Worm (Caenorhabditis elegans): Measurements from ENCODE around the gene Y39G8B.7.
A peak's percentile ranks its signal among the peaks of the same experiment; 100 is the strongest.

The Y39G8B.7 gene

DNA sequence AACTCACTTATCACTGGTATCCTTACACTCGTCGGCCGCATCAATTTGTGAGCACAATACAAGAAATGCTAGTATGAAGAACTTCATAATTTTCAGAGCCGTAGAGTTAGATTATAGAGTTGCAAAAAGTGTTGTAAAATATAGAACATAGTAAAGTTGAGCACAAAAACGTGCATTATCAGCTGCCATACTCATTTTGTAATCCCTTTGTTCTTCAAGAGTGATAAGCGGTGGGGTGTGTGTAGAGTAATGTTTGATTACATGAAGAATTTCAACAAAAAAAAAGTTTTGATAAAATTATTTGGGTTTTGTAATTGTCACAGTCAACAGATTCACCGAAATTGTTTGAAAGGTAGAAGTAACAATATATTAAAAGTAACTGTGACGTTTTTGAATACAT is 11.9 kb downstream of the Y39G8B.7 start, which contains the start of the genes Y39G8B.13 and Y39G8B.10:
TSS of gene Y39G8B.13 (minus strand) at position 125 of the 400 bp plus-strand sequence.
TSS of gene Y39G8B.10 (minus strand) at position 193 of the 400 bp plus-strand sequence.
- TF ChIP-seq sptf-1 (tag; optimal IDR thresholded peaks at IDR 0.05), result no peak
- peak; percentile 60 for TF ChIP-seq elt-2 (tag; optimal IDR thresholded peaks at IDR 0.05)
- no peak for TF ChIP-seq unc-62 (GFP tag; optimal IDR thresholded peaks at IDR 0.05)
- no peak for TF ChIP-seq egl-13 (tag; optimal IDR thresholded peaks at IDR 0.05)
- no peak for TF ChIP-seq hpl-2 (GFP tag; optimal IDR thresholded peaks at IDR 0.05)
- TF ChIP-seq ceh-90 (tag; optimal IDR thresholded peaks at IDR 0.05), result no peak
- no peak for TF ChIP-seq sox-4 (tag; optimal IDR thresholded peaks at IDR 0.05)
- no peak for TF ChIP-seq pqm-1 (tag; optimal IDR thresholded peaks at IDR 0.05)
- no peak for TF ChIP-seq F16B12.6 (tag; optimal IDR thresholded peaks at IDR 0.05)

DNA sequence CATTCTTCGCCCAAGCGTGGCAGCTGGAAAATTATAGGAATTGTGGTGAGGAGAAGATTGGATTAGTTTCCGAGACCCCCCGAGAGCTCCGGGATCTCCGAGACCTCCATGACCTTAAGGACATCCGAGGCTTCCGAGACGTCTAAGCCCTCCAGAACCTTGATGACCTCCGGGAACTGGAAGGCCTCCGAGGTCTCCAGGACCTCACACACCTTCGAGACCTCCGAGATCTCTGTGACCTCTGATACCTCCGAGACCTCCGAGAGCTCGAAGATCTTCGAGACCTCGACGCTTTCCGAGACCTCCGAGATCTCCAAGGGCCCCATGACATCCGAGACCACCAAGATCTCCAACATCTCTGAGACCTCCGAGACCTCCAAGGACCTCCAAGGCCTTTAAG is 12.6 kb downstream of the Y39G8B.7 start:
- TF ChIP-seq nhr-12 (tag; optimal IDR thresholded peaks at IDR 0.05), result no peak
- TF ChIP-seq nhr-237 (tag; optimal IDR thresholded peaks at IDR 0.05), result no peak
- TF ChIP-seq nhr-47 (tag; optimal IDR thresholded peaks at IDR 0.05), result no peak
- TF ChIP-seq nhr-28 (tag; optimal IDR thresholded peaks at IDR 0.05), result no peak
- TF ChIP-seq mab-9 (GFP tag; IDR thresholded peaks at IDR 0.05), result no peak
- TF ChIP-seq jun-1 (tag; optimal IDR thresholded peaks at IDR 0.05), result no peak
- no peak for TF ChIP-seq lin-15B (tag; optimal IDR thresholded peaks at IDR 0.05)
- no peak for TF ChIP-seq fos-1 (tag; optimal IDR thresholded peaks at IDR 0.05)
- no peak for TF ChIP-seq sup-37 (GFP tag; optimal IDR thresholded peaks at IDR 0.05)
- no peak for TF ChIP-seq ces-1 (GFP tag; optimal IDR thresholded peaks at IDR 0.05)
- no peak for TF ChIP-seq mef-2 (tag; optimal IDR thresholded peaks at IDR 0.05)
- TF ChIP-seq ceh-8 (GFP tag; optimal IDR thresholded peaks at IDR 0.05), result no peak
- no peak for TF ChIP-seq C34B4.2 (tag; optimal IDR thresholded peaks at IDR 0.05)
- no peak for TF ChIP-seq tlp-1 (tag; optimal IDR thresholded peaks at IDR 0.05)
- TF ChIP-seq grh-1 (GFP tag; IDR thresholded peaks at IDR 0.05), result no peak

- TF ChIP-seq alr-1 (tag; optimal IDR thresholded peaks at IDR 0.05; ENCODE audit: borderline replicate concordance), result no peak
- no peak for TF ChIP-seq efl-1 (optimal IDR thresholded peaks at IDR 0.05)
- peak in 1 of 2 experiments; percentile 48 for TF ChIP-seq efl-1 (GFP tag; optimal IDR thresholded peaks at IDR 0.05 in 1 of 2)
These were observed 13.0 kb downstream of the Y39G8B.7 start for ce11 chrII:13981819-13982218.

DNA sequence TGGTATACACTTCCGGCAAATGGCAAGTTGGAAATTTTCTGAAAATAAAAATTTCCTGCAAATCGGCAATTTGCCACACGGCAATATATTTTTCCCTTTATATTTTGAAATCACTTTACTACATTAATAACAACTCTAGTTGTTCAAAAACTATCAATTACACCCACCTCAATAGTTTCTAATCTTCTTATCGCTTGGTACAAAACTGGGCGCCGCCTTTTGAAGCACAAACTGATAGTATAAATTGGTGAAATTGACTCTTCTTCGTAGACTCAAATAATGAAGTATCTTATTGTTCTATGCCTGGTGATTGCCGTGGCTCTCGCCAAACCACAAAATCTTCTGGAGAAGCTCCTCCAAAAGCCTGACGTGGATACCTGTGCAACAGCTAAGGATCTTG is 13.7 kb downstream of the Y39G8B.7 start, which contains the start of gene Y39G8B.9:
TSS of gene Y39G8B.9 (plus strand) at position 269 of the 400 bp plus-strand sequence.
- TF ChIP-seq efl-1 (optimal IDR thresholded peaks at IDR 0.05) (no peak), efl-1 (GFP tag; optimal IDR thresholded peaks at IDR 0.05 in 1 of 2) (peak in 1 of 2 experiments; percentile 33), fkh-4 (tag; optimal IDR thresholded peaks at IDR 0.05; ENCODE audit: borderline replicate concordance) (no peak), grh-1 (GFP tag; IDR thresholded peaks at IDR 0.05) (no peak), ceh-90 (tag; optimal IDR thresholded peaks at IDR 0.05) (no peak), sup-37 (GFP tag; optimal IDR thresholded peaks at IDR 0.05) (no peak), fkh-8 (tag; optimal IDR thresholded peaks at IDR 0.05) (no peak), isw-1 (GFP tag; IDR thresholded peaks at IDR 0.05) (no peak), xbp-1 (tag; optimal IDR thresholded peaks at IDR 0.05) (no peak), lin-15B (tag; optimal IDR thresholded peaks at IDR 0.05) (no peak), elt-2 (tag; optimal IDR thresholded peaks at IDR 0.05) (peak; percentile 43)

- TF ChIP-seq mdl-1 (tag; optimal IDR thresholded peaks at IDR 0.05) (no peak), elt-2 (tag; optimal IDR thresholded peaks at IDR 0.05) (peak; percentile 98), ceh-63 (GFP tag; optimal IDR thresholded peaks at IDR 0.05) (no peak), Y116A8C.19 (tag; optimal IDR thresholded peaks at IDR 0.05; ENCODE audit: borderline replicate concordance) (no peak), mef-2 (tag; optimal IDR thresholded peaks at IDR 0.05) (no peak), nhr-20 (tag; optimal IDR thresholded peaks at IDR 0.05) (peak; percentile 25), zag-1 (tag; optimal IDR thresholded peaks at IDR 0.05) (no peak), tbx-2 (tag; optimal IDR thresholded peaks at IDR 0.05) (no peak), F16B12.6 (tag; optimal IDR thresholded peaks at IDR 0.05) (no peak), lin-35 (GFP tag; optimal IDR thresholded peaks at IDR 0.05) (peak in 1 of 2 experiments; percentile 39), jun-1 (tag; optimal IDR thresholded peaks at IDR 0.05) (peak; percentile 60), sup-37 (GFP tag; optimal IDR thresholded peaks at IDR 0.05) (no peak)
These were observed 14.9 kb downstream of the Y39G8B.7 start, which contains the start of gene sre-48 for ce11 chrII:13979833-13980513. Gene sre-48, minus strand, starts transcription at chrII:13979883.

Measured in whole organism, L1 larva.